Worm (Caenorhabditis elegans) whole organism, mixed stage, embryonic: ENCODE measurements around the gene cin-4.

Experiments
- ces-1 ChIP-seq: fragments of 150-350 bp; optimal IDR thresholded peaks from 2 replicates; lab custom pipeline; 2014; ENCODE audit warnings: missing biosample characterization, missing genetic modification reagents, missing genetic modification characterization
- elt-3 ChIP-seq: fragments of 150-350 bp; optimal IDR thresholded peaks from 2 replicates; lab custom pipeline; 2014; ENCODE audit warnings: missing biosample characterization, missing genetic modification characterization
- lsy-2 ChIP-seq: fragments of 150-350 bp; optimal IDR thresholded peaks from 2 replicates; lab custom pipeline; 2014; ENCODE audit warnings: missing biosample characterization, missing genetic modification characterization
- nhr-12 ChIP-seq: fragments of 150-350 bp; optimal IDR thresholded peaks from 2 replicates; lab custom pipeline; 2014; ENCODE audit warnings: missing biosample characterization, missing genetic modification characterization
- nhr-28 ChIP-seq: fragments of 150-350 bp; optimal IDR thresholded peaks from 2 replicates; lab custom pipeline; 2014; ENCODE audit warnings: missing biosample characterization, missing genetic modification characterization
- pha-4 ChIP-seq: fragments of 150-350 bp; optimal IDR thresholded peaks from 2 replicates; lab custom pipeline; 2018; ENCODE audit warnings: missing biosample characterization, missing genetic modification reagents, missing genetic modification characterization
- unc-62 ChIP-seq: fragments of 150-350 bp; optimal IDR thresholded peaks from 2 replicates; lab custom pipeline; 2014; ENCODE audit warnings: missing biosample characterization, missing genetic modification reagents, missing genetic modification characterization

ce11 chrII:7012592-7012991 lies 25.5 kb upstream of the cin-4 start, which contains the start of gene sqv-7:
- TF ChIP-seq unc-62 (no peak), lsy-2 (tag; lab: Kevin White, UChicago) (no peak), elt-3 (tag; lab: Kevin White, UChicago) (no peak), nhr-12 (tag; lab: Kevin White, UChicago) (no peak), nhr-28 (tag; lab: Kevin White, UChicago) (no peak), ces-1 (GFP tag; lab: Kevin White, UChicago) (no peak), pha-4 (no peak)
